Fruit fly (Drosophila melanogaster): ENCODE results near the gene CG13609.

DNA sequence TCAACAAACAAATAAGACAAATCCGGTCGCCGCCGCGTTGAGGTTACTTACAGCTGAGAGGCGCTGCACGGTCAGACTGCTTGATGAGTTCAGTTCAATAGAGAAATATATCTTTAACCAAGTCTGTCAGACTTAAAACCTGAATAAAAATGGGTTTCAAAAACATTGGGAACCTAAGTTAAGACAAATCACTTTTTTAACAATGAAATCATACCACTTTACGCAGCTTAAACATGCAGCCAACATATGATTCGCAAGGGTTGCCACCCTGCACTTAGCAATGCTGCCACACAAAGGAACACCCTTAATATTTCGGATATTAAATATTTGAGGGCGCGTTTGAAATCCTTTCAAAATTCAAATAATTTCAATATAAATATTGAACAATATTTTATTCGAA is 38.2 kb upstream of the CG13609 start, which contains the start of gene CG5515:
- TF ChIP-seq CG9705 (GFP tag; optimal IDR thresholded peaks at IDR 0.05), result peak; percentile 32
- TF ChIP-seq psq (GFP tag; optimal IDR thresholded peaks at IDR 0.05), result peak; percentile 40
- peak; percentile 47 for TF ChIP-seq dsf (GFP tag; optimal IDR thresholded peaks at IDR 0.05; ENCODE audit: borderline replicate concordance)
- TF ChIP-seq Rel (GFP tag; optimal IDR thresholded peaks at IDR 0.05), result no peak
- TF ChIP-seq Rel (tag; optimal IDR thresholded peaks at IDR 0.05), result no peak
- no peak for TF ChIP-seq pan (optimal IDR thresholded peaks at IDR 0.05)
- peak; percentile 100 for TF ChIP-seq Vsx2 (GFP tag; optimal IDR thresholded peaks at IDR 0.05; ENCODE audit: partially characterized antibody)

Measured in whole organism, wandering third instar larva.